Worm (Caenorhabditis elegans): ENCODE results near the gene far-5.

DNA sequence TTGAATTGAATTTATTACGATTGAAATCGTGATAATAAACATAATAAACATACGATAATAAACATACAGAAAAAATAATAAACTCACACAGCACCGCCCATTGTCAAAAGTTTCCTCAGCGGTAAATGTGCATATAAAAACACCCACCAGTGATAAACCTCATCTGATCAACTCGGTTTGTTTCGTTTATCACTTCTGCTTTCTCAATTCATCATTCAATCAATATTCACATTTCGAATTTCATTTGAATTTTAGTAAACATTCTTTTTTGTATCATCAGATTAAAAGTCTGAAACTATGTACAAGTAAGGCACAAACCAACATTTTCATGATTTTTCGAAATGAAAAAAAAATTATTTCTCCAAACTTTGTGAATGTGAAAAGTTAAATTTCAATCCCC is 17.8 kb downstream of the far-5 start, which contains the start of gene try-10:
- no peak for TF ChIP-seq dao-5 (tag; optimal IDR thresholded peaks at IDR 0.05)
- no peak for TF ChIP-seq W03F9.2 (tag; optimal IDR thresholded peaks at IDR 0.05)
- no peak for TF ChIP-seq him-1 (tag; optimal IDR thresholded peaks at IDR 0.05)
